Worm (Caenorhabditis elegans): ENCODE data around the gene Y38F1A.2.
A peak's percentile ranks its signal among the peaks of the same experiment; 100 is the strongest.

The Y38F1A.2 gene

ce11 chrII:12953297-12953696 is 1.5 kb upstream of the Y38F1A.2 start (continued):
- TF ChIP-seq nhr-28 (tag; optimal IDR thresholded peaks at IDR 0.05) (peak; percentile 14), egl-43 (GFP tag; IDR thresholded peaks at IDR 0.05) (no peak), fos-1 (tag; optimal IDR thresholded peaks at IDR 0.05) (no peak), mdl-1 (tag; optimal IDR thresholded peaks at IDR 0.05) (peak in 1 of 2 experiments; percentile 29), ceh-82 (tag; optimal IDR thresholded peaks at IDR 0.05) (no peak), nhr-10 (tag; optimal IDR thresholded peaks at IDR 0.05) (no peak)

- TF ChIP-seq unc-62 (GFP tag; optimal IDR thresholded peaks at IDR 0.05 in 1 of 2): peak in 1 of 2 experiments; percentile 81
- no peak for TF ChIP-seq unc-62 (tag; optimal IDR thresholded peaks at IDR 0.05)
- no peak for TF ChIP-seq lin-39 (tag; optimal IDR thresholded peaks at IDR 0.05)
- no peak for TF ChIP-seq R02D3.7 (tag; optimal IDR thresholded peaks at IDR 0.05)
- no peak for TF ChIP-seq Y48G9A.11 (GFP tag; IDR thresholded peaks at IDR 0.05)
- no peak for TF ChIP-seq ceh-62 (tag; optimal IDR thresholded peaks at IDR 0.05)
- TF ChIP-seq ces-1 (GFP tag; optimal IDR thresholded peaks at IDR 0.05): no peak
Observed at ce11 chrII:12960206-12960605, 5.4 kb downstream of the Y38F1A.2 start.

ce11 chrII:12961293-12961692 is 6.5 kb downstream of the Y38F1A.2 start:
- peak; percentile 42 for TF ChIP-seq nhr-48 (tag; optimal IDR thresholded peaks at IDR 0.05)
- peak; percentile 45 for TF ChIP-seq hlh-11 (tag; optimal IDR thresholded peaks at IDR 0.05)
- TF ChIP-seq lin-39 (tag; optimal IDR thresholded peaks at IDR 0.05): no peak

- TF ChIP-seq aha-1 (tag) (peak; percentile 86), hlh-11 (tag; optimal IDR thresholded peaks at IDR 0.05) (no peak)
Observed at ce11 chrII:12961743-12962142, 7.0 kb downstream of the Y38F1A.2 start.

ce11 chrII:12965138-12965537 is 10.4 kb downstream of the Y38F1A.2 start:
- TF ChIP-seq skn-1 (tag; optimal IDR thresholded peaks at IDR 0.05): no peak
- no peak for TF ChIP-seq lsy-2 (tag; optimal IDR thresholded peaks at IDR 0.05)
- TF ChIP-seq snpc-1.2 (GFP tag; IDR thresholded peaks at IDR 0.05): no peak
- TF ChIP-seq Y5F2A.4 (GFP tag; optimal IDR thresholded peaks at IDR 0.05): no peak
- no peak for TF ChIP-seq hlh-11 (tag; optimal IDR thresholded peaks at IDR 0.05)
- TF ChIP-seq unc-39 (tag; optimal IDR thresholded peaks at IDR 0.05): no peak

- TF ChIP-seq ceh-28 (tag; optimal IDR thresholded peaks at IDR 0.05): no peak
- TF ChIP-seq saeg-2 (GFP tag; IDR thresholded peaks at IDR 0.05): no peak
- TF ChIP-seq dve-1 (tag; optimal IDR thresholded peaks at IDR 0.05; ENCODE audit: insufficient read depth): no peak
- TF ChIP-seq lin-29 (GFP tag; IDR thresholded peaks at IDR 0.05): no peak
Observed at ce11 chrII:12965538-12965588, 10.6 kb downstream of the Y38F1A.2 start, which contains the start of gene ptr-18. Gene ptr-18 (plus strand): TSS chrII:12965546.

ce11 chrII:12965589-12965988 is 10.8 kb downstream of the Y38F1A.2 start:
- peak; percentile 44 for TF ChIP-seq mxl-3 (GFP tag; optimal IDR thresholded peaks at IDR 0.05)
- TF ChIP-seq Y48G9A.11 (GFP tag; IDR thresholded peaks at IDR 0.05): no peak
- TF ChIP-seq dpl-1 (GFP tag; optimal IDR thresholded peaks at IDR 0.05): no peak
- no peak for TF ChIP-seq T26A8.4 (GFP tag; IDR thresholded peaks at IDR 0.05)
- TF ChIP-seq dve-1 (tag; optimal IDR thresholded peaks at IDR 0.05; ENCODE audit: insufficient read depth): no peak
- TF ChIP-seq F44E2.7 (GFP tag; IDR thresholded peaks at IDR 0.05): no peak
- no peak for TF ChIP-seq ama-1 (optimal IDR thresholded peaks at IDR 0.05)
- TF ChIP-seq ceh-20 (GFP tag; IDR thresholded peaks at IDR 0.05): no peak
- no peak for TF ChIP-seq ztf-11 (tag; optimal IDR thresholded peaks at IDR 0.05)
- TF ChIP-seq hlh-11 (tag; optimal IDR thresholded peaks at IDR 0.05): peak; percentile 45

- peak; percentile 6 for TF ChIP-seq aha-1 (tag)
- TF ChIP-seq unc-39 (tag; optimal IDR thresholded peaks at IDR 0.05): no peak
Observed at ce11 chrII:12966274-12966673, 11.5 kb downstream of the Y38F1A.2 start.
